Fruit fly (Drosophila melanogaster): ENCODE measurements around the gene pcx.

dm6 chrX:2222181-2222790 is 2.8 kb upstream of the pcx start, which contains the start of gene Vinc:
- TF ChIP-seq Sin3A (optimal IDR thresholded peaks at IDR 0.05) (no peak), psq (optimal IDR thresholded peaks at IDR 0.05) (no peak), insv (optimal IDR thresholded peaks at IDR 0.05) (no peak), h (optimal IDR thresholded peaks at IDR 0.05) (no peak)

All from Kc167 (cell line).